Fruit fly (Drosophila melanogaster): Measurements from ENCODE around the gene Hus1-like.

Hus1-like gene

dm6 chr3R:4809944-4810653 lies 1.8 kb downstream of the Hus1-like start (continued):
- peak; percentile 29 for TF ChIP-seq CG3163 (GFP tag; optimal IDR thresholded peaks at IDR 0.05)
- TF ChIP-seq HmgZ (tag; optimal IDR thresholded peaks at IDR 0.05): no peak
- TF ChIP-seq CG11093 (GFP tag; IDR thresholded peaks at IDR 0.05): no peak
- TF ChIP-seq crp (GFP tag; optimal IDR thresholded peaks at IDR 0.05): peak in 1 of 2 experiments; percentile 20
- no peak for TF ChIP-seq usp (GFP tag; optimal IDR thresholded peaks at IDR 0.05)
- TF ChIP-seq Drgx (GFP tag; IDR thresholded peaks at IDR 0.05): no peak
- TF ChIP-seq CG10543 (GFP tag; optimal IDR thresholded peaks at IDR 0.05): peak; percentile 53
- no peak for TF ChIP-seq CG14965 (GFP tag; optimal IDR thresholded peaks at IDR 0.05; ENCODE audit: borderline replicate concordance)
- TF ChIP-seq slou (GFP tag; optimal IDR thresholded peaks at IDR 0.05): no peak
- TF ChIP-seq Xbp1 (GFP tag; optimal IDR thresholded peaks at IDR 0.05): no peak
- peak; percentile 14; the same call in 1 of the 3 replicates for TF ChIP-seq CG6791 (GFP tag; IDR thresholded peaks at IDR 0.05; ENCODE audit: partially characterized antibody)
- no peak for TF ChIP-seq B-H2 (GFP tag; optimal IDR thresholded peaks at IDR 0.05)
- no peak for TF ChIP-seq pita (GFP tag; optimal IDR thresholded peaks at IDR 0.05)
- no peak for TF ChIP-seq CG34376 (GFP tag; optimal IDR thresholded peaks at IDR 0.05)
- peak; percentile 93 for TF ChIP-seq cg (GFP tag; optimal IDR thresholded peaks at IDR 0.05)
- TF ChIP-seq CG2712 (tag; optimal IDR thresholded peaks at IDR 0.05): no peak
- no peak for TF ChIP-seq Dp (GFP tag; optimal IDR thresholded peaks at IDR 0.05)
- TF ChIP-seq disco-r (GFP tag; optimal IDR thresholded peaks at IDR 0.05): no peak
- no peak for TF ChIP-seq ham (GFP tag; IDR thresholded peaks at IDR 0.05)
- no peak for TF ChIP-seq CG31388 (GFP tag; optimal IDR thresholded peaks at IDR 0.05)
- TF ChIP-seq CG11723 (GFP tag; optimal IDR thresholded peaks at IDR 0.05): no peak
- TF ChIP-seq E2f2 (GFP tag; IDR thresholded peaks at IDR 0.05): no peak; the same call in 1 of the 2 replicates
- TF ChIP-seq CG3847 (GFP tag; IDR thresholded peaks at IDR 0.05): no peak
- TF ChIP-seq zfh1 (GFP tag; IDR thresholded peaks at IDR 0.05): no peak
- TF ChIP-seq jing (GFP tag; optimal IDR thresholded peaks at IDR 0.05): no peak
- TF ChIP-seq CG7745 (tag; optimal IDR thresholded peaks at IDR 0.05): no peak
- no peak for TF ChIP-seq mld (GFP tag; IDR thresholded peaks at IDR 0.05; ENCODE audit: partially characterized antibody)
- no peak for TF ChIP-seq kay (GFP tag; optimal IDR thresholded peaks at IDR 0.05)
- TF ChIP-seq Dfd (GFP tag; optimal IDR thresholded peaks at IDR 0.05): no peak
- no peak for TF ChIP-seq Atf6 (GFP tag; IDR thresholded peaks at IDR 0.05)
- TF ChIP-seq Kr (GFP tag; optimal IDR thresholded peaks at IDR 0.05): no peak
- TF ChIP-seq btn (GFP tag; optimal IDR thresholded peaks at IDR 0.05): no peak
- no peak for TF ChIP-seq tna (GFP tag; IDR thresholded peaks at IDR 0.05; ENCODE audit: partially characterized antibody)
- peak; percentile 7 for TF ChIP-seq pfk (GFP tag; optimal IDR thresholded peaks at IDR 0.05)
- TF ChIP-seq hb (GFP tag; IDR thresholded peaks at IDR 0.05; ENCODE audit: partially characterized antibody): no peak
- no peak for TF ChIP-seq pum (GFP tag; optimal IDR thresholded peaks at IDR 0.05)
- TF ChIP-seq vvl (GFP tag; IDR thresholded peaks at IDR 0.05): peak; percentile 50; the same call in 1 of the 2 replicates
- TF ChIP-seq Myb (GFP tag; optimal IDR thresholded peaks at IDR 0.05): no peak
- TF ChIP-seq schlank (tag; optimal IDR thresholded peaks at IDR 0.05): no peak
- TF ChIP-seq CG10366 (GFP tag; IDR thresholded peaks at IDR 0.05): no peak
- TF ChIP-seq CG11456 (GFP tag; IDR thresholded peaks at IDR 0.05): no peak
- TF ChIP-seq z (GFP tag; IDR thresholded peaks at IDR 0.05): peak; percentile 97
- no peak for TF ChIP-seq CkIIα-i1 (GFP tag; IDR thresholded peaks at IDR 0.05)
- TF ChIP-seq mam (GFP tag; optimal IDR thresholded peaks at IDR 0.05): no peak
- TF ChIP-seq CG10147 (GFP tag; optimal IDR thresholded peaks at IDR 0.05): peak; percentile 6
- no peak for TF ChIP-seq stwl (tag; optimal IDR thresholded peaks at IDR 0.05)
- TF ChIP-seq Sry-δ (GFP tag; optimal IDR thresholded peaks at IDR 0.05): no peak
- no peak for TF ChIP-seq pho (GFP tag; optimal IDR thresholded peaks at IDR 0.05)
- no peak for TF ChIP-seq CG2202 (tag; optimal IDR thresholded peaks at IDR 0.05)
- no peak for TF ChIP-seq ssp (GFP tag; IDR thresholded peaks at IDR 0.05)
